Fruit fly (Drosophila melanogaster): ENCODE data around the gene CG15169.

The CG15169 gene

dm6 chr2L:18974063-18974779 is 16.6 kb upstream of the CG15169 start, which contains the start of the genes L2HGDH and CG10431:
Gene L2HGDH (minus strand): TSS chr2L:18974448.
Gene CG10431 (plus strand): TSS chr2L:18974710.
- TF ChIP-seq Camta (GFP tag; optimal IDR thresholded peaks at IDR 0.05) = no peak
- peak; percentile 44; the same call in 1 of the 3 replicates for TF ChIP-seq knrl (GFP tag; IDR thresholded peaks at IDR 0.05; ENCODE audit: partially characterized antibody)
- peak; percentile 91 for TF ChIP-seq sug (tag; optimal IDR thresholded peaks at IDR 0.05)
- peak; percentile 55; the same call in 2 of the 3 replicates for TF ChIP-seq ci (GFP tag; IDR thresholded peaks at IDR 0.05)
- peak; percentile 10 for TF ChIP-seq pho (GFP tag; optimal IDR thresholded peaks at IDR 0.05)
- peak; percentile 34 for TF ChIP-seq CG12942 (GFP tag; optimal IDR thresholded peaks at IDR 0.05)
- TF ChIP-seq CG2678 (tag; optimal IDR thresholded peaks at IDR 0.05) = peak; percentile 75
- TF ChIP-seq CG1647 (GFP tag; optimal IDR thresholded peaks at IDR 0.05) = no peak
- peak; percentile 5 for TF ChIP-seq CG8944 (GFP tag; optimal IDR thresholded peaks at IDR 0.05)
- peak; percentile 60 for TF ChIP-seq CG30020 (tag; optimal IDR thresholded peaks at IDR 0.05)
- peak; percentile 76 for TF ChIP-seq CG4424 (GFP tag; optimal IDR thresholded peaks at IDR 0.05)
- TF ChIP-seq CG7928 (GFP tag; optimal IDR thresholded peaks at IDR 0.05) = peak; percentile 2
- no peak for TF ChIP-seq CG4707 (GFP tag; optimal IDR thresholded peaks at IDR 0.05)
- TF ChIP-seq zfh2 (GFP tag; optimal IDR thresholded peaks at IDR 0.05) = no peak
- TF ChIP-seq HLH3B (GFP tag; IDR thresholded peaks at IDR 0.05) = no peak
- TF ChIP-seq croc (GFP tag; conservative IDR thresholded peaks at IDR 0.05) = no peak
- no peak for TF ChIP-seq sr (GFP tag; IDR thresholded peaks at IDR 0.05)
- TF ChIP-seq dpn (GFP tag; optimal IDR thresholded peaks at IDR 0.05) = peak; percentile 42 to 68
- 0 out of 3 replicates have a peak, but pooled peaks have one; percentile 32 for TF ChIP-seq zfh1 (GFP tag; IDR thresholded peaks at IDR 0.05)
- no peak for TF ChIP-seq vfl (GFP tag; optimal IDR thresholded peaks at IDR 0.05)
- peak; percentile 18 for TF ChIP-seq bab2 (GFP tag; optimal IDR thresholded peaks at IDR 0.05)
- no peak for TF ChIP-seq shn (GFP tag; optimal IDR thresholded peaks at IDR 0.05)
- TF ChIP-seq CG6272 (GFP tag; IDR thresholded peaks at IDR 0.05) = no peak
- no peak; the same call in 2 of the 3 replicates for TF ChIP-seq CG34224 (GFP tag; IDR thresholded peaks at IDR 0.05; ENCODE audit: partially characterized antibody)
- TF ChIP-seq Dad (GFP tag; optimal IDR thresholded peaks at IDR 0.05) = no peak
- no peak for TF ChIP-seq zen2 (GFP tag; IDR thresholded peaks at IDR 0.05; ENCODE audit: partially characterized antibody)
- TF ChIP-seq CG4328 (GFP tag; optimal IDR thresholded peaks at IDR 0.05) = peak; percentile 56
- TF ChIP-seq HLH54F (GFP tag; optimal IDR thresholded peaks at IDR 0.05) = peak; percentile 28
- no peak for TF ChIP-seq CG2199 (GFP tag; IDR thresholded peaks at IDR 0.05)
- no peak for TF ChIP-seq CG10565 (GFP tag; optimal IDR thresholded peaks at IDR 0.05)
- no peak for TF ChIP-seq CrebB (tag; optimal IDR thresholded peaks at IDR 0.05)
- TF ChIP-seq CG1233 (GFP tag; optimal IDR thresholded peaks at IDR 0.05) = peak; percentile 39
- no peak; the same call in 1 of the 2 replicates for TF ChIP-seq ttk (GFP tag; IDR thresholded peaks at IDR 0.05)
- TF ChIP-seq unc-4 (GFP tag; IDR thresholded peaks at IDR 0.05; ENCODE audit: partially characterized antibody) = 0 out of 2 replicates have a peak, but pooled peaks have one; percentile 17
- 0 out of 2 replicates have a peak, but pooled peaks have one; percentile 28 for TF ChIP-seq E2f2 (GFP tag; IDR thresholded peaks at IDR 0.05)
- TF ChIP-seq CG12769 (tag; optimal IDR thresholded peaks at IDR 0.05) = peak; percentile 72
- TF ChIP-seq Sin3A (optimal IDR thresholded peaks at IDR 0.05) = peak; percentile 40
- peak; percentile 75 for TF ChIP-seq Hmr (GFP tag; optimal IDR thresholded peaks at IDR 0.05)
- TF ChIP-seq slbo (GFP tag; IDR thresholded peaks at IDR 0.05) = peak; percentile 54; the same call in 1 of the 2 replicates
- peak; percentile 1 for TF ChIP-seq tx (GFP tag; optimal IDR thresholded peaks at IDR 0.05)
- peak; percentile 95 for TF ChIP-seq ftz-f1 (GFP tag; optimal IDR thresholded peaks at IDR 0.05)
- TF ChIP-seq CG6689 (GFP tag; IDR thresholded peaks at IDR 0.05) = no peak; the same call in 1 of the 2 replicates
- TF ChIP-seq Xbp1 (GFP tag; optimal IDR thresholded peaks at IDR 0.05) = peak; percentile 68
- TF ChIP-seq CG7839 (tag; optimal IDR thresholded peaks at IDR 0.05) = peak; percentile 54
- no peak for TF ChIP-seq Hr39 (optimal IDR thresholded peaks at IDR 0.05)
- TF ChIP-seq ham (GFP tag; IDR thresholded peaks at IDR 0.05) = no peak
- TF ChIP-seq Fer2 (tag; optimal IDR thresholded peaks at IDR 0.05) = peak; percentile 60
- TF ChIP-seq Ravus (GFP tag; IDR thresholded peaks at IDR 0.05) = no peak
- TF ChIP-seq Ssrp (tag; optimal IDR thresholded peaks at IDR 0.05) = peak; percentile 47
- TF ChIP-seq CG8281 (tag; optimal IDR thresholded peaks at IDR 0.05) = no peak

Measured in whole organism, embryonic.